Fruit fly (Drosophila melanogaster): ENCODE results near the gene BigH1.

The BigH1 gene

dm6 chr3R:14662989-14663500 lies at the start of gene BigH1, which contains the start of gene Rad17:
Gene BigH1, plus strand, starts transcription at chr3R:14663450.
Gene Rad17, minus strand, starts transcription at chr3R:14663197.
- no peak for TF ChIP-seq CG8478 (optimal IDR thresholded peaks at IDR 0.05)
- TF ChIP-seq CTCF (optimal IDR thresholded peaks at IDR 0.05): no peak

- TF ChIP-seq CTCF (optimal IDR thresholded peaks at IDR 0.05) (no peak), CG8478 (optimal IDR thresholded peaks at IDR 0.05) (no peak)
Observed at dm6 chr3R:14622571-14622970, 40.7 kb upstream of the BigH1 start.

dm6 chr3R:14624088-14624619 lies 39.1 kb upstream of the BigH1 start:
- no peak for TF ChIP-seq CG8478 (optimal IDR thresholded peaks at IDR 0.05)
- TF ChIP-seq CTCF (optimal IDR thresholded peaks at IDR 0.05): no peak

dm6 chr3R:14624671-14625070 lies 38.6 kb upstream of the BigH1 start:
- TF ChIP-seq CTCF (optimal IDR thresholded peaks at IDR 0.05) (no peak), CG8478 (optimal IDR thresholded peaks at IDR 0.05) (no peak)

- no peak for TF ChIP-seq CG8478 (optimal IDR thresholded peaks at IDR 0.05)
- TF ChIP-seq CTCF (optimal IDR thresholded peaks at IDR 0.05): peak in 1 of 2 experiments; percentile 15
Observed at dm6 chr3R:14625215-14626156, 37.8 kb upstream of the BigH1 start, which contains the start of the genes put and His4r. Gene put, minus strand, starts transcription at chr3R:14625703. Gene His4r, plus strand, starts transcription at chr3R:14625755.

dm6 chr3R:14626781-14627180 lies 36.5 kb upstream of the BigH1 start:
- TF ChIP-seq CG8478 (optimal IDR thresholded peaks at IDR 0.05) (no peak), CTCF (optimal IDR thresholded peaks at IDR 0.05) (no peak)

dm6 chr3R:14630119-14630623 lies 33.1 kb upstream of the BigH1 start, which contains the start of gene Cad88C:
Gene Cad88C, plus strand, starts transcription at chr3R:14630478.
- no peak for TF ChIP-seq CG8478 (optimal IDR thresholded peaks at IDR 0.05)
- no peak for TF ChIP-seq CTCF (optimal IDR thresholded peaks at IDR 0.05)

dm6 chr3R:14631911-14632310 lies 31.3 kb upstream of the BigH1 start:
- TF ChIP-seq CTCF (optimal IDR thresholded peaks at IDR 0.05) (no peak), CG8478 (optimal IDR thresholded peaks at IDR 0.05) (no peak)

- TF ChIP-seq CTCF (optimal IDR thresholded peaks at IDR 0.05): no peak
- no peak for TF ChIP-seq CG8478 (optimal IDR thresholded peaks at IDR 0.05)
Observed at dm6 chr3R:14642463-14642862, 20.8 kb upstream of the BigH1 start, which contains the start of gene CG7886. Gene CG7886, minus strand, starts transcription at chr3R:14642563.

- TF ChIP-seq CTCF (optimal IDR thresholded peaks at IDR 0.05) (no peak), CG8478 (optimal IDR thresholded peaks at IDR 0.05) (no peak)
Observed at dm6 chr3R:14649307-14650239, 13.7 kb upstream of the BigH1 start.

dm6 chr3R:14650367-14650766 lies 12.9 kb upstream of the BigH1 start:
- no peak for TF ChIP-seq CG8478 (optimal IDR thresholded peaks at IDR 0.05)
- no peak for TF ChIP-seq CTCF (optimal IDR thresholded peaks at IDR 0.05)

dm6 chr3R:14651076-14651662 lies 12.1 kb upstream of the BigH1 start:
- TF ChIP-seq CTCF (optimal IDR thresholded peaks at IDR 0.05) (no peak), CG8478 (optimal IDR thresholded peaks at IDR 0.05) (no peak)

dm6 chr3R:14652301-14652880 lies 10.9 kb upstream of the BigH1 start:
- TF ChIP-seq CTCF (optimal IDR thresholded peaks at IDR 0.05) (no peak), CG8478 (optimal IDR thresholded peaks at IDR 0.05) (no peak)

All from S2 (cell line).